Worm (Caenorhabditis elegans): ENCODE measurements around the gene T05C12.1.

The T05C12.1 gene

ce11 chrII:8181437-8181836 is 8.0 kb downstream of the T05C12.1 start, which contains the start of gene dylt-3:
Gene dylt-3 (plus strand): TSS chrII:8181737.
- no peak for TF ChIP-seq fos-1 (tag; optimal IDR thresholded peaks at IDR 0.05)
- TF ChIP-seq ztf-4 (tag; optimal IDR thresholded peaks at IDR 0.05) = no peak
- TF ChIP-seq egl-5 (tag; optimal IDR thresholded peaks at IDR 0.05) = no peak
- TF ChIP-seq fkh-10 (GFP tag; optimal IDR thresholded peaks at IDR 0.05) = no peak
- no peak for TF ChIP-seq ZK546.5 (tag; optimal IDR thresholded peaks at IDR 0.05)
- TF ChIP-seq unc-62 (GFP tag; optimal IDR thresholded peaks at IDR 0.05) = no peak

ce11 chrII:8185016-8185493 is 11.6 kb downstream of the T05C12.1 start, which contains the start of the genes mig-5 and cct-1:
Gene mig-5 (minus strand): TSS chrII:8185023.
Gene cct-1 (plus strand): TSS chrII:8185443.
- TF ChIP-seq eor-1 (tag; optimal IDR thresholded peaks at IDR 0.05) (no peak), nhr-67 (tag; optimal IDR thresholded peaks at IDR 0.05) (no peak), pha-4 (tag; optimal IDR thresholded peaks at IDR 0.05) (peak; percentile 99), ceh-82 (tag; optimal IDR thresholded peaks at IDR 0.05) (peak; percentile 96), sea-2 (GFP tag; optimal IDR thresholded peaks at IDR 0.05) (no peak), ztf-4 (tag; optimal IDR thresholded peaks at IDR 0.05) (no peak), elt-3 (tag; optimal IDR thresholded peaks at IDR 0.05) (peak in 2 of 3 experiments; percentile 20 to 79), elt-1 (tag; optimal IDR thresholded peaks at IDR 0.05) (peak; percentile 86), unc-39 (tag; optimal IDR thresholded peaks at IDR 0.05) (no peak), lin-15B (tag; optimal IDR thresholded peaks at IDR 0.05) (peak; percentile 99), snpc-4 (tag; optimal IDR thresholded peaks at IDR 0.05) (peak; percentile 86), mml-1 (tag; optimal IDR thresholded peaks at IDR 0.05) (no peak), fkh-10 (GFP tag; optimal IDR thresholded peaks at IDR 0.05) (peak; percentile 91), ztf-11 (tag; optimal IDR thresholded peaks at IDR 0.05) (no peak), mdl-1 (tag; optimal IDR thresholded peaks at IDR 0.05) (peak; percentile 62), jun-1 (tag; optimal IDR thresholded peaks at IDR 0.05) (peak; percentile 95), nhr-25 (tag; optimal IDR thresholded peaks at IDR 0.05) (peak; percentile 94), nhr-23 (tag; optimal IDR thresholded peaks at IDR 0.05) (peak; percentile 99), ceh-28 (tag; optimal IDR thresholded peaks at IDR 0.05) (peak; percentile 94), nhr-76 (tag; optimal IDR thresholded peaks at IDR 0.05) (peak; percentile 35), nhr-43 (tag; optimal IDR thresholded peaks at IDR 0.05; ENCODE audit: poor library complexity, severe bottlenecking) (peak; percentile 98), lin-39 (tag; optimal IDR thresholded peaks at IDR 0.05) (peak; percentile 96), fkh-2 (tag; optimal IDR thresholded peaks at IDR 0.05) (no peak), ama-1 (optimal IDR thresholded peaks at IDR 0.05) (peak; percentile 77), egl-5 (tag; optimal IDR thresholded peaks at IDR 0.05) (peak; percentile 98), ceh-16 (tag; optimal IDR thresholded peaks at IDR 0.05) (peak; percentile 48), unc-62 (GFP tag; optimal IDR thresholded peaks at IDR 0.05) (peak; percentile 86), aly-2 (tag; optimal IDR thresholded peaks at IDR 0.05) (peak; percentile 91), nhr-28 (tag; optimal IDR thresholded peaks at IDR 0.05) (peak; percentile 62), nhr-237 (tag; optimal IDR thresholded peaks at IDR 0.05) (no peak), daf-12 (tag; optimal IDR thresholded peaks at IDR 0.05) (peak; percentile 30), nhr-77 (tag; optimal IDR thresholded peaks at IDR 0.05) (peak; percentile 93), ZK546.5 (tag; optimal IDR thresholded peaks at IDR 0.05) (peak; percentile 52), ceh-9 (tag; optimal IDR thresholded peaks at IDR 0.05) (no peak), zag-1 (tag; optimal IDR thresholded peaks at IDR 0.05) (peak; percentile 81), egl-27 (tag; optimal IDR thresholded peaks at IDR 0.05) (peak; percentile 29), nfya-1 (tag; optimal IDR thresholded peaks at IDR 0.05; ENCODE audit: insufficient read depth) (peak; percentile 99), lsy-12 (tag; optimal IDR thresholded peaks at IDR 0.05) (peak; percentile 96), nhr-11 (tag; optimal IDR thresholded peaks at IDR 0.05) (peak; percentile 92), fos-1 (tag; optimal IDR thresholded peaks at IDR 0.05) (peak; percentile 20), hmg-11 (tag; optimal IDR thresholded peaks at IDR 0.05) (peak; percentile 96), elt-2 (tag; optimal IDR thresholded peaks at IDR 0.05) (peak; percentile 80), R02D3.7 (tag; optimal IDR thresholded peaks at IDR 0.05) (peak; percentile 95), skn-1 (tag; optimal IDR thresholded peaks at IDR 0.05) (peak; percentile 96), tbx-2 (tag; optimal IDR thresholded peaks at IDR 0.05) (peak; percentile 91), pqm-1 (tag; optimal IDR thresholded peaks at IDR 0.05) (peak; percentile 92), nhr-12 (tag; optimal IDR thresholded peaks at IDR 0.05) (no peak)

Measured in whole organism, L3 larva.